Worm (Caenorhabditis elegans): ENCODE data around the gene R74.8.

The R74.8 gene

ce11 chrIII:4178564-4178963 is 27.5 kb upstream of the R74.8 start, which contains the start of gene C16C10.2:
Gene C16C10.2, minus strand, starts transcription at chrIII:4178664.
- TF ChIP-seq efl-3 (GFP tag; optimal IDR thresholded peaks at IDR 0.05) (no peak), xbp-1 (tag; optimal IDR thresholded peaks at IDR 0.05) (no peak), pax-3 (tag; optimal IDR thresholded peaks at IDR 0.05) (no peak), blmp-1 (tag; optimal IDR thresholded peaks at IDR 0.05) (no peak), snu-23 (GFP tag; optimal IDR thresholded peaks at IDR 0.05) (no peak), fos-1 (tag; optimal IDR thresholded peaks at IDR 0.05) (no peak), mep-1 (tag; optimal IDR thresholded peaks at IDR 0.05) (no peak), elt-3 (tag; optimal IDR thresholded peaks at IDR 0.05) (no peak), nhr-71 (tag; optimal IDR thresholded peaks at IDR 0.05) (no peak), pag-3 (tag; optimal IDR thresholded peaks at IDR 0.05; ENCODE audit: borderline replicate concordance, insufficient read depth) (no peak), irx-1 (tag; optimal IDR thresholded peaks at IDR 0.05) (no peak), nhr-12 (tag; optimal IDR thresholded peaks at IDR 0.05) (no peak), hlh-4 (tag; optimal IDR thresholded peaks at IDR 0.05) (no peak), ceh-88 (GFP tag; IDR thresholded peaks at IDR 0.05) (no peak), unc-30 (tag; optimal IDR thresholded peaks at IDR 0.05) (no peak), ceh-90 (tag; optimal IDR thresholded peaks at IDR 0.05) (no peak), mdl-1 (tag; optimal IDR thresholded peaks at IDR 0.05) (no peak), unc-98 (GFP tag; IDR thresholded peaks at IDR 0.05) (no peak)

ce11 chrIII:4181338-4181737 is 24.7 kb upstream of the R74.8 start, which contains the start of gene C16C10.1:
Gene C16C10.1, minus strand, starts transcription at chrIII:4181438.
- no peak for TF ChIP-seq nhr-77 (tag; optimal IDR thresholded peaks at IDR 0.05)
- TF ChIP-seq rnt-1 (tag; optimal IDR thresholded peaks at IDR 0.05): no peak
- no peak for TF ChIP-seq nhr-90 (tag; optimal IDR thresholded peaks at IDR 0.05; ENCODE audit: poor library complexity)
- no peak for TF ChIP-seq efl-1 (optimal IDR thresholded peaks at IDR 0.05)
- no peak for TF ChIP-seq efl-1 (GFP tag; optimal IDR thresholded peaks at IDR 0.05 in 1 of 2)
- TF ChIP-seq dpl-1 (GFP tag; optimal IDR thresholded peaks at IDR 0.05): no peak
- TF ChIP-seq snpc-4 (tag; optimal IDR thresholded peaks at IDR 0.05): no peak
- no peak for TF ChIP-seq nhr-11 (tag; optimal IDR thresholded peaks at IDR 0.05)
- TF ChIP-seq C34B4.2 (tag; optimal IDR thresholded peaks at IDR 0.05): no peak
- no peak for TF ChIP-seq nhr-12 (tag; optimal IDR thresholded peaks at IDR 0.05)
- no peak for TF ChIP-seq sup-37 (GFP tag; optimal IDR thresholded peaks at IDR 0.05)
- TF ChIP-seq snu-23 (GFP tag; optimal IDR thresholded peaks at IDR 0.05): no peak
- no peak for TF ChIP-seq nhr-85 (tag)
- no peak for TF ChIP-seq lin-13 (GFP tag; optimal IDR thresholded peaks at IDR 0.05)

ce11 chrIII:4186751-4187309 is 19.2 kb upstream of the R74.8 start, which contains the start of gene lars-1:
Gene lars-1, minus strand, starts transcription at chrIII:4186801.
- peak; percentile 15 for TF ChIP-seq lir-3 (tag; optimal IDR thresholded peaks at IDR 0.05; ENCODE audit: poor library complexity)
- peak in 1 of 3 experiments; percentile 10 for TF ChIP-seq dpl-1 (GFP tag; optimal IDR thresholded peaks at IDR 0.05)
- no peak for TF ChIP-seq efl-1 (optimal IDR thresholded peaks at IDR 0.05)
- peak in 1 of 2 experiments; percentile 81 for TF ChIP-seq efl-1 (GFP tag; optimal IDR thresholded peaks at IDR 0.05 in 1 of 2)
- TF ChIP-seq rnt-1 (tag; optimal IDR thresholded peaks at IDR 0.05): peak; percentile 15
- TF ChIP-seq aly-2 (tag; optimal IDR thresholded peaks at IDR 0.05): no peak
- TF ChIP-seq isw-1 (GFP tag; IDR thresholded peaks at IDR 0.05): no peak
- no peak for TF ChIP-seq nhr-237 (tag; optimal IDR thresholded peaks at IDR 0.05)
- TF ChIP-seq blmp-1 (tag; optimal IDR thresholded peaks at IDR 0.05): peak; percentile 32
- TF ChIP-seq unc-30 (tag; optimal IDR thresholded peaks at IDR 0.05): no peak
- peak in 1 of 2 experiments; percentile 29 for TF ChIP-seq lsy-2 (tag; optimal IDR thresholded peaks at IDR 0.05)
- peak; percentile 94 for TF ChIP-seq pag-3 (tag; optimal IDR thresholded peaks at IDR 0.05; ENCODE audit: borderline replicate concordance, insufficient read depth)

ce11 chrIII:4187845-4188244 is 18.2 kb upstream of the R74.8 start, which contains the start of gene R74.2:
Gene R74.2, plus strand, starts transcription at chrIII:4188160.
- TF ChIP-seq blmp-1 (tag; optimal IDR thresholded peaks at IDR 0.05) (peak; percentile 98), tlp-1 (tag; optimal IDR thresholded peaks at IDR 0.05) (no peak), nhr-11 (tag; optimal IDR thresholded peaks at IDR 0.05) (no peak), snpc-4 (tag; optimal IDR thresholded peaks at IDR 0.05) (no peak)
